Fruit fly (Drosophila melanogaster): ENCODE data around the gene mus312.

mus312 gene

DNA sequence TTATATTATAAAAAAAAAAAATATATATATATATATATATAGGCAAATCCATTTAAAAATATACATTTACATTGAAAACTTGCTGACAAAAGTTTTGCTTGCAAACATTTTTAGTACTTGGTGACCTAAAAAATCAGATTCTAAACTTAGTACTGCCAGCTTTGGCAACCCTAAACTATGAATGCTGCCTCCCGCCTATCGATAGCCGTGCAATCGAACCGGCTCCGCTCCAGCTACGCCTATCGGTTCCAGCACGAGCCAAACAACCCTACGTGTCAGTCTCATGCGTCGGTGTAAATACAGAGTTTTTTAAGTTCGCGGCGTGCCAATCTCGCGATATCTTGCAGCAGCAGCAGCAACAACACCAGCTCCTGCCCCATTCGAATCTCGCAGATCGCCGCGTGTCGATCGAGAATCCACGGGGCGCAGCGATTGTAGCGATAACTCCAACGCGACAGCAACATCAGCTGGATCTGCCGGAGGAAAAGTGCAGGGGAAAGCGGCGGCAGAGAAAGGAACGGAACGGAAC lies 31.5 kb downstream of the mus312 start, which contains the start of gene Sec63 (continued):
- TF ChIP-seq MESR4 (GFP tag; optimal IDR thresholded peaks at IDR 0.05): peak; percentile 83
- TF ChIP-seq Mad (GFP tag; optimal IDR thresholded peaks at IDR 0.05): no peak
- TF ChIP-seq CG31388 (GFP tag; optimal IDR thresholded peaks at IDR 0.05): no peak
- TF ChIP-seq tna (GFP tag; IDR thresholded peaks at IDR 0.05; ENCODE audit: partially characterized antibody): peak; percentile 89
- no peak for TF ChIP-seq lov (optimal IDR thresholded peaks at IDR 0.05)
- 0 out of 3 replicates have a peak, but pooled peaks have one; percentile 54 for TF ChIP-seq lov (GFP tag; IDR thresholded peaks at IDR 0.05)
- TF ChIP-seq Bteb2 (GFP tag; optimal IDR thresholded peaks at IDR 0.05): no peak
- TF ChIP-seq Dad (GFP tag; optimal IDR thresholded peaks at IDR 0.05): peak; percentile 51
- peak; percentile 22; the same call in 1 of the 2 replicates for TF ChIP-seq CG11085 (GFP tag; IDR thresholded peaks at IDR 0.05)
- TF ChIP-seq tin (GFP tag; optimal IDR thresholded peaks at IDR 0.05): peak; percentile 7
- TF ChIP-seq ttk (GFP tag; IDR thresholded peaks at IDR 0.05): 0 out of 2 replicates have a peak, but pooled peaks have one; percentile 29
- TF ChIP-seq CG9437 (GFP tag; optimal IDR thresholded peaks at IDR 0.05): no peak
- no peak for TF ChIP-seq CG7556 (GFP tag; optimal IDR thresholded peaks at IDR 0.05)
- TF ChIP-seq Xbp1 (GFP tag; optimal IDR thresholded peaks at IDR 0.05): peak; percentile 67
- peak; percentile 48; the same call in 1 of the 2 replicates for TF ChIP-seq Taf1 (GFP tag; IDR thresholded peaks at IDR 0.05)
- peak; percentile 58 for TF ChIP-seq Dip3 (GFP tag; optimal IDR thresholded peaks at IDR 0.05)
- TF ChIP-seq CG14860 (GFP tag; IDR thresholded peaks at IDR 0.05; ENCODE audit: partially characterized antibody): peak; percentile 80
- TF ChIP-seq HLHmδ (GFP tag; optimal IDR thresholded peaks at IDR 0.05): peak; percentile 96
- peak; percentile 44 for TF ChIP-seq ewg (GFP tag; optimal IDR thresholded peaks at IDR 0.05)
- TF ChIP-seq Fer2 (tag; optimal IDR thresholded peaks at IDR 0.05): peak; percentile 26
- peak; percentile 29 for TF ChIP-seq exex (tag; optimal IDR thresholded peaks at IDR 0.05)
- peak; percentile 43 for TF ChIP-seq B-H2 (GFP tag; optimal IDR thresholded peaks at IDR 0.05)
- TF ChIP-seq disco-r (GFP tag; optimal IDR thresholded peaks at IDR 0.05): no peak
- TF ChIP-seq CG10565 (GFP tag; optimal IDR thresholded peaks at IDR 0.05): no peak
- TF ChIP-seq CG10654 (GFP tag; optimal IDR thresholded peaks at IDR 0.05): no peak
- TF ChIP-seq CG5245 (GFP tag; optimal IDR thresholded peaks at IDR 0.05): peak; percentile 54
- no peak for TF ChIP-seq rib (GFP tag; IDR thresholded peaks at IDR 0.05)
- peak; percentile 76 for TF ChIP-seq CG12659 (GFP tag; optimal IDR thresholded peaks at IDR 0.05)
- TF ChIP-seq CG7745 (tag; optimal IDR thresholded peaks at IDR 0.05): no peak
- peak; percentile 79 for TF ChIP-seq CG6689 (GFP tag; IDR thresholded peaks at IDR 0.05)
- peak; percentile 70 for TF ChIP-seq Doc3 (GFP tag; IDR thresholded peaks at IDR 0.05; ENCODE audit: partially characterized antibody)
- TF ChIP-seq gt (GFP tag; IDR thresholded peaks at IDR 0.05): no peak
- no peak for TF ChIP-seq Ets97D (GFP tag; optimal IDR thresholded peaks at IDR 0.05)
- peak; percentile 16 for TF ChIP-seq CG15269 (tag; optimal IDR thresholded peaks at IDR 0.05)
- peak; percentile 66 for TF ChIP-seq CG14014 (GFP tag; IDR thresholded peaks at IDR 0.05)
- peak; percentile 80 for TF ChIP-seq Rfx (GFP tag; IDR thresholded peaks at IDR 0.05)
- no peak for TF ChIP-seq hkb (optimal IDR thresholded peaks at IDR 0.05)
- peak; percentile 7; the same call in 1 of the 2 replicates for TF ChIP-seq hkb (GFP tag; IDR thresholded peaks at IDR 0.05)
- peak; percentile 20 for TF ChIP-seq CG9727 (GFP tag; optimal IDR thresholded peaks at IDR 0.05)
- no peak for TF ChIP-seq sc (optimal IDR thresholded peaks at IDR 0.05)
- TF ChIP-seq sc (GFP tag; optimal IDR thresholded peaks at IDR 0.05): peak; percentile 4
- peak; percentile 6 for TF ChIP-seq Jarid2 (GFP tag; optimal IDR thresholded peaks at IDR 0.05)
- no peak for TF ChIP-seq danr (GFP tag; IDR thresholded peaks at IDR 0.05)
- peak; percentile 48 for TF ChIP-seq CG13775 (GFP tag; optimal IDR thresholded peaks at IDR 0.05)
- peak; percentile 78 for TF ChIP-seq sna (GFP tag; IDR thresholded peaks at IDR 0.05; ENCODE audit: partially characterized antibody)
- peak; percentile 82 for TF ChIP-seq phol (tag; optimal IDR thresholded peaks at IDR 0.05)
- TF ChIP-seq Rx (GFP tag; IDR thresholded peaks at IDR 0.05): no peak
- TF ChIP-seq schlank (tag; optimal IDR thresholded peaks at IDR 0.05): no peak
- peak; percentile 58 for TF ChIP-seq CG12391 (tag; optimal IDR thresholded peaks at IDR 0.05)
- TF ChIP-seq mld (GFP tag; IDR thresholded peaks at IDR 0.05; ENCODE audit: partially characterized antibody): peak; percentile 87; the same call in 2 of the 3 replicates
- no peak for TF ChIP-seq CG5953 (GFP tag; IDR thresholded peaks at IDR 0.05)

Data from whole organism, embryonic.